Fruit fly (Drosophila melanogaster) whole organism, prepupa: ENCODE results near the gene CG10660.

Experiments used
- Blimp-1 ChIP-seq: fragments of 200-800 bp; sonication (Bioruptor generic); optimal IDR thresholded peaks from 3 replicates; lab custom pipeline; 2017; ENCODE audit warnings: missing biosample characterization, missing genetic modification characterization, mild to moderate bottlenecking, moderate library complexity, missing genetic modification reagents
- CG10631 ChIP-seq: fragments of 200-800 bp; sonication (Bioruptor generic); optimal IDR thresholded peaks from 2 replicates; lab custom pipeline; 2016; ENCODE audit warnings: missing biosample characterization, missing genetic modification characterization
- CG10669 ChIP-seq: fragments of 200-800 bp; sonication (Bioruptor generic); optimal IDR thresholded peaks from 3 replicates; lab custom pipeline; 2018; ENCODE audit warnings: missing biosample characterization, mild to moderate bottlenecking, missing genetic modification characterization, moderate library complexity
- CG1621 ChIP-seq: fragments of 200-800 bp; sonication (Bioruptor generic); optimal IDR thresholded peaks from 3 replicates; lab custom pipeline; 2018; ENCODE audit warnings: missing biosample characterization, mild to moderate bottlenecking, missing genetic modification characterization
- CG16779 ChIP-seq: fragments of 200-800 bp; sonication (Bioruptor generic); optimal IDR thresholded peaks from 3 replicates; lab custom pipeline; 2017; ENCODE audit warnings: missing biosample characterization, mild to moderate bottlenecking, missing genetic modification characterization
- CG3032 ChIP-seq: fragments of 200-800 bp; optimal IDR thresholded peaks from 2 replicates; lab custom pipeline; 2019; ENCODE audit warnings: missing biosample characterization, mild to moderate bottlenecking, missing genetic modification characterization, moderate library complexity
- CG6163 ChIP-seq: fragments of 200-800 bp; sonication (Bioruptor generic); IDR thresholded peaks from 3 replicates; pipeline ENCODE4 v1.3.6; 2022; ENCODE audit warnings: missing biosample characterization, missing genetic modification characterization
- CG6854 ChIP-seq: fragments of 200-800 bp; sonication (Bioruptor generic); optimal IDR thresholded peaks from 2 replicates; lab custom pipeline; 2017; ENCODE audit warnings: missing biosample characterization, mild to moderate bottlenecking, missing genetic modification characterization
- CG7368 ChIP-seq: fragments of 200-800 bp; sonication (Bioruptor generic); optimal IDR thresholded peaks from 3 replicates; lab custom pipeline; 2016; ENCODE audit warnings: missing biosample characterization, missing genetic modification characterization
- Eip75B ChIP-seq: fragments of 200-800 bp; sonication (Bioruptor generic); optimal IDR thresholded peaks from 3 replicates; lab custom pipeline; 2016; ENCODE audit warnings: missing biosample characterization, missing genetic modification characterization
- Eip93F ChIP-seq: fragments of 200-800 bp; sonication (Bioruptor generic); optimal IDR thresholded peaks from 2 replicates; lab custom pipeline; 2016; ENCODE audit warnings: missing biosample characterization, mild to moderate bottlenecking, missing genetic modification characterization
- Hr38 ChIP-seq: sonication (Bioruptor generic); optimal IDR thresholded peaks from 2 replicates; lab custom pipeline; 2016; ENCODE audit warnings: missing biosample characterization, missing genetic modification characterization
- Hr39 ChIP-seq: fragments of 200-800 bp; sonication (Bioruptor generic); optimal IDR thresholded peaks from 2 replicates; lab custom pipeline; 2016; ENCODE audit warnings: missing biosample characterization, missing genetic modification characterization
- Hr4 ChIP-seq: fragments of 200-800 bp; sonication (Bioruptor generic); optimal IDR thresholded peaks from 3 replicates; lab custom pipeline; 2016; ENCODE audit warnings: missing biosample characterization, missing genetic modification characterization
- Lpt ChIP-seq: fragments of 200-800 bp; sonication (Bioruptor generic); optimal IDR thresholded peaks from 3 replicates; lab custom pipeline; 2016; ENCODE audit warnings: missing biosample characterization, missing genetic modification characterization
- Met ChIP-seq: fragments of 200-800 bp; sonication (Bioruptor generic); optimal IDR thresholded peaks from 3 replicates; lab custom pipeline; 2016; ENCODE audit warnings: missing biosample characterization, missing genetic modification characterization
- Smox ChIP-seq: fragments of 200-800 bp; sonication (Bioruptor generic); optimal IDR thresholded peaks from 3 replicates; lab custom pipeline; 2016; ENCODE audit warnings: missing biosample characterization, missing genetic modification characterization
- Sox102F ChIP-seq: fragments of 200-800 bp; sonication (Bioruptor generic); optimal IDR thresholded peaks from 2 replicates; lab custom pipeline; 2016; ENCODE audit warnings: missing biosample characterization, mild to moderate bottlenecking, missing genetic modification characterization
- Sox15 ChIP-seq: fragments of 200-800 bp; sonication (Bioruptor generic); optimal IDR thresholded peaks from 3 replicates; lab custom pipeline; 2016; ENCODE audit warnings: missing biosample characterization, missing genetic modification characterization
- achi ChIP-seq: fragments of 200-800 bp; sonication (Bioruptor generic); optimal IDR thresholded peaks from 3 replicates; lab custom pipeline; 2016; ENCODE audit warnings: missing biosample characterization, missing genetic modification characterization
- cyc ChIP-seq: fragments of 200-800 bp; sonication (Bioruptor generic); optimal IDR thresholded peaks from 3 replicates; lab custom pipeline; 2016; ENCODE audit warnings: missing biosample characterization, missing genetic modification characterization
- dsx ChIP-seq: fragments of 200-800 bp; optimal IDR thresholded peaks from 3 replicates; lab custom pipeline; 2019; ENCODE audit warnings: missing biosample characterization, mild to moderate bottlenecking, missing genetic modification characterization, moderate library complexity; ENCODE audit not compliant: poor library complexity, severe bottlenecking
- eg ChIP-seq: fragments of 200-800 bp; sonication (Bioruptor generic); IDR thresholded peaks from 3 replicates; pipeline ENCODE4 v1.3.6; 2022; ENCODE audit warnings: missing biosample characterization, missing genetic modification characterization
- esn ChIP-seq: fragments of 200-800 bp; sonication (Bioruptor generic); optimal IDR thresholded peaks from 2 replicates; lab custom pipeline; 2016; ENCODE audit warnings: missing biosample characterization, mild to moderate bottlenecking, missing genetic modification characterization, moderate library complexity
- fd59A ChIP-seq: fragments of 200-800 bp; sonication (Bioruptor generic); optimal IDR thresholded peaks from 2 replicates; lab custom pipeline; 2017; ENCODE audit warnings: missing biosample characterization, mild to moderate bottlenecking, missing genetic modification characterization, missing genetic modification reagents
- fd85E ChIP-seq: fragments of 200-800 bp; sonication (Bioruptor generic); optimal IDR thresholded peaks from 3 replicates; lab custom pipeline; 2016; ENCODE audit warnings: missing biosample characterization, missing genetic modification characterization
- fkh ChIP-seq: fragments of 200-800 bp; sonication (Bioruptor generic); optimal IDR thresholded peaks from 3 replicates; lab custom pipeline; 2017; ENCODE audit warnings: missing biosample characterization, mild to moderate bottlenecking, missing genetic modification characterization, moderate library complexity
- lz ChIP-seq: fragments of 200-800 bp; sonication (Bioruptor generic); optimal IDR thresholded peaks from 3 replicates; lab custom pipeline; 2016; ENCODE audit warnings: missing biosample characterization, missing genetic modification characterization
- ss ChIP-seq, 2 experiments: fragments of 200-800 bp; sonication (Bioruptor generic); optimal IDR thresholded peaks; 2 replicates in 1 of 2; 3 replicates in 1 of 2; lab custom pipeline; 2017 to 2018; ENCODE audit warnings: mild to moderate bottlenecking in 2 of 2, missing biosample characterization in 2 of 2, missing genetic modification characterization in 2 of 2, moderate library complexity in 1 of 2
- topi ChIP-seq: fragments of 200-800 bp; sonication (Bioruptor generic); optimal IDR thresholded peaks from 3 replicates; lab custom pipeline; 2016; ENCODE audit warnings: missing biosample characterization, missing genetic modification characterization
- vri ChIP-seq: fragments of 200-800 bp; sonication (Bioruptor generic); optimal IDR thresholded peaks from 3 replicates; lab custom pipeline; 2016; ENCODE audit warnings: missing biosample characterization, mild to moderate bottlenecking, missing genetic modification characterization

CG10660 gene

dm6 chr3L:12514762-12515215 is 24.3 kb upstream of the CG10660 start, which contains the start of the genes sti and tral (continued):
- TF ChIP-seq Sox102F (GFP tag; lab: Kevin White, UChicago), result peak; percentile 72
- peak; percentile 22 for TF ChIP-seq Eip93F
- peak; percentile 88 for TF ChIP-seq CG10631 (GFP tag; lab: Kevin White, UChicago)
- peak; percentile 78 for TF ChIP-seq Hr38 (GFP tag; lab: Kevin White, UChicago)
- TF ChIP-seq topi (GFP tag; lab: Kevin White, UChicago), result peak; percentile 84
- peak; percentile 90 for TF ChIP-seq cyc (GFP tag; lab: Kevin White, UChicago)
- TF ChIP-seq Eip75B (GFP tag; lab: Kevin White, UChicago), result no peak
- peak; percentile 90 for TF ChIP-seq esn (GFP tag; lab: Kevin White, UChicago)
- peak; percentile 82 for TF ChIP-seq Sox15 (GFP tag; lab: Kevin White, UChicago)
- TF ChIP-seq CG1621 (tag; lab: Kevin White, UChicago), result peak; percentile 62
- TF ChIP-seq dsx (GFP tag; lab: Kevin White, UChicago), result no peak
- peak; percentile 53 for TF ChIP-seq fd59A (GFP tag; lab: Kevin White, UChicago)
- peak; percentile 88 for TF ChIP-seq achi (GFP tag; lab: Kevin White, UChicago)
- TF ChIP-seq CG6163 (GFP tag; lab: Robert Waterston, UW), result peak; percentile 68
- peak; percentile 54 for TF ChIP-seq fd85E (GFP tag; lab: Kevin White, UChicago)
- peak; percentile 55 for TF ChIP-seq fkh (GFP tag; lab: Kevin White, UChicago)
- TF ChIP-seq Smox (GFP tag; lab: Kevin White, UChicago), result no peak
- TF ChIP-seq, all 60 proteins: peak for 44

- no peak for TF ChIP-seq CG6163 (GFP tag; lab: Robert Waterston, UW)
- no peak for TF ChIP-seq CG7368 (GFP tag; lab: Kevin White, UChicago)
Observed at dm6 chr3L:12507571-12507970, 17.1 kb upstream of the CG10660 start, which contains the start of gene CG10654. Gene CG10654 (minus strand): TSS chr3L:12507840.

- TF ChIP-seq ss (GFP tag; optimal IDR thresholded peaks at IDR 0.05; lab: Kevin White, UChicago), result no peak
- no peak for TF ChIP-seq Sox102F (GFP tag; lab: Kevin White, UChicago)
- no peak for TF ChIP-seq Lpt
Observed at dm6 chr3L:12506963-12507552, 16.6 kb upstream of the CG10660 start.

- TF ChIP-seq Met (no peak), Smox (GFP tag; lab: Kevin White, UChicago) (no peak), Hr39 (GFP tag; lab: Kevin White, UChicago) (no peak), eg (GFP tag; lab: Robert Waterston, UW) (no peak), topi (GFP tag; lab: Kevin White, UChicago) (no peak), lz (no peak), vri (GFP tag; lab: Kevin White, UChicago) (no peak), CG16779 (tag; lab: Kevin White, UChicago) (no peak), CG3032 (tag; lab: Kevin White, UChicago) (no peak), Hr4 (no peak), Blimp-1 (GFP tag; lab: Kevin White, UChicago) (no peak), fd85E (GFP tag; lab: Kevin White, UChicago) (no peak), CG6854 (GFP tag; lab: Kevin White, UChicago) (no peak), CG10669 (no peak)
Observed at dm6 chr3L:12505990-12506389, 15.5 kb upstream of the CG10660 start.
